Fruit fly (Drosophila melanogaster) whole organism, embryonic: ENCODE measurements around the gene CG12239.

Experiments used
- Atf3 ChIP-seq: fragments of 200-800 bp; sonication (Bioruptor generic); optimal IDR thresholded peaks from 3 replicates; lab custom pipeline; 2016; ENCODE audit warnings: missing biosample characterization, missing genetic modification characterization
- CG10147 ChIP-seq: fragments of 200-800 bp; sonication (Bioruptor generic); optimal IDR thresholded peaks from 2 replicates; lab custom pipeline; 2019; ENCODE audit warnings: missing biosample characterization, mild to moderate bottlenecking, missing genetic modification characterization, moderate library complexity
- CG10209 ChIP-seq: fragments of 200-800 bp; sonication (Bioruptor generic); optimal IDR thresholded peaks from 3 replicates; lab custom pipeline; 2017; ENCODE audit warnings: missing biosample characterization, mild to moderate bottlenecking, missing genetic modification characterization, missing genetic modification reagents
- CG10431 ChIP-seq: fragments of 200-800 bp; sonication (Bioruptor generic); optimal IDR thresholded peaks from 3 replicates; lab custom pipeline; 2018; ENCODE audit warnings: missing biosample characterization, mild to moderate bottlenecking, missing genetic modification characterization
- CG10543 ChIP-seq: fragments of 200-800 bp; sonication (Bioruptor generic); optimal IDR thresholded peaks from 3 replicates; lab custom pipeline; 2017; ENCODE audit warnings: missing biosample characterization, mild to moderate bottlenecking, missing genetic modification characterization, moderate library complexity
- CG11560 ChIP-seq: fragments of 200-800 bp; sonication (Bioruptor generic); IDR thresholded peaks from 3 replicates; pipeline ENCODE4 v1.3.6; 2022; ENCODE audit warnings: missing biosample characterization, missing genetic modification characterization
- CG13287 ChIP-seq: fragments of 200-800 bp; sonication (Bioruptor generic); IDR thresholded peaks from 2 replicates; pipeline ENCODE4 v1.3.6; 2022; ENCODE audit warnings: missing biosample characterization, missing genetic modification characterization; ENCODE audit not compliant: partially characterized antibody
- CG13775 ChIP-seq: fragments of 200-800 bp; sonication (Bioruptor generic); optimal IDR thresholded peaks from 3 replicates; lab custom pipeline; 2017; ENCODE audit warnings: missing biosample characterization, mild to moderate bottlenecking, missing genetic modification characterization
- CG1647 ChIP-seq: fragments of 200-800 bp; sonication (Bioruptor generic); optimal IDR thresholded peaks from 3 replicates; lab custom pipeline; 2016; ENCODE audit warnings: missing biosample characterization, missing genetic modification characterization
- CG2116 ChIP-seq: fragments of 200-800 bp; sonication (Bioruptor generic); optimal IDR thresholded peaks from 3 replicates; lab custom pipeline; 2018; ENCODE audit warnings: missing biosample characterization, mild to moderate bottlenecking, missing genetic modification characterization
- CG2199 ChIP-seq: fragments of 200-800 bp; sonication (Bioruptor generic); IDR thresholded peaks from 3 replicates; pipeline ENCODE4 v1.3.6; 2022; ENCODE audit warnings: missing biosample characterization, missing genetic modification characterization
- CG30431 ChIP-seq: fragments of 200-800 bp; sonication (Bioruptor generic); optimal IDR thresholded peaks from 2 replicates; lab custom pipeline; 2017; ENCODE audit warnings: missing biosample characterization, missing genetic modification characterization
- CG42726 ChIP-seq: fragments of 200-800 bp; sonication (Bioruptor generic); IDR thresholded peaks from 2 replicates; pipeline ENCODE4 v1.3.6; 2022; ENCODE audit warnings: missing biosample characterization, missing genetic modification characterization; ENCODE audit not compliant: partially characterized antibody
- CG4360 ChIP-seq: fragments of 200-800 bp; sonication (Bioruptor generic); IDR thresholded peaks from 2 replicates; pipeline ENCODE4 v1.3.6; 2022; ENCODE audit warnings: missing biosample characterization, missing genetic modification characterization
- CG6272 ChIP-seq: fragments of 200-800 bp; sonication (Bioruptor generic); IDR thresholded peaks from 2 replicates; pipeline ENCODE4 v1.3.6; 2022; ENCODE audit warnings: missing biosample characterization, missing genetic modification characterization
- CG6765 ChIP-seq: fragments of 200-800 bp; sonication (Bioruptor generic); optimal IDR thresholded peaks from 3 replicates; lab custom pipeline; 2017; ENCODE audit warnings: missing biosample characterization, mild to moderate bottlenecking, missing genetic modification characterization
- CG7928 ChIP-seq: fragments of 200-800 bp; sonication (Bioruptor generic); optimal IDR thresholded peaks from 2 replicates; lab custom pipeline; 2017; ENCODE audit warnings: missing biosample characterization, mild to moderate bottlenecking, missing genetic modification characterization
- CG8089 ChIP-seq: fragments of 200-800 bp; sonication (Bioruptor generic); optimal IDR thresholded peaks from 3 replicates; lab custom pipeline; 2016; ENCODE audit warnings: missing biosample characterization, missing genetic modification characterization
- CG8944 ChIP-seq: fragments of 200-800 bp; sonication (Bioruptor generic); optimal IDR thresholded peaks from 3 replicates; lab custom pipeline; 2016; ENCODE audit warnings: missing biosample characterization, missing genetic modification characterization
- CG9215 ChIP-seq: fragments of 200-800 bp; sonication (Bioruptor generic); IDR thresholded peaks from 2 replicates; pipeline ENCODE4 v1.3.6; 2022; ENCODE audit warnings: missing biosample characterization, missing genetic modification characterization
- CG9437 ChIP-seq: fragments of 200-800 bp; sonication (Bioruptor generic); optimal IDR thresholded peaks from 2 replicates; lab custom pipeline; 2018; ENCODE audit warnings: missing biosample characterization, mild to moderate bottlenecking, missing genetic modification characterization
- CG9609 ChIP-seq: fragments of 200-800 bp; sonication (Bioruptor generic); optimal IDR thresholded peaks from 3 replicates; lab custom pipeline; 2016; ENCODE audit warnings: missing biosample characterization, missing genetic modification characterization
- Dll ChIP-seq: fragments of 200-800 bp; sonication (Bioruptor generic); IDR thresholded peaks from 4 replicates; pipeline ENCODE4 v1.3.6; 2022; ENCODE audit warnings: missing biosample characterization, missing genetic modification characterization; ENCODE audit not compliant: partially characterized antibody
- E2f1 ChIP-seq: fragments of 200-800 bp; sonication (Bioruptor generic); IDR thresholded peaks from 2 replicates; pipeline ENCODE4 v1.3.6; 2022; ENCODE audit warnings: missing biosample characterization, missing genetic modification characterization
- ERR ChIP-seq: fragments of 200-800 bp; sonication (Bioruptor generic); optimal IDR thresholded peaks from 2 replicates; lab custom pipeline; 2016; ENCODE audit warnings: missing biosample characterization, missing genetic modification characterization
- HLH54F ChIP-seq: fragments of 200-800 bp; sonication (Bioruptor generic); optimal IDR thresholded peaks from 3 replicates; lab custom pipeline; 2016; ENCODE audit warnings: missing biosample characterization, missing genetic modification characterization
- HLHmδ ChIP-seq: fragments of 200-800 bp; sonication (Bioruptor generic); optimal IDR thresholded peaks from 2 replicates; lab custom pipeline; 2018; ENCODE audit warnings: missing biosample characterization, mild to moderate bottlenecking, missing genetic modification characterization, moderate library complexity
- Hmx ChIP-seq: fragments of 200-800 bp; sonication (Bioruptor generic); optimal IDR thresholded peaks from 2 replicates; lab custom pipeline; 2016; ENCODE audit warnings: missing biosample characterization, missing genetic modification characterization
- Jarid2 ChIP-seq: fragments of 200-800 bp; sonication (Bioruptor generic); optimal IDR thresholded peaks from 3 replicates; lab custom pipeline; 2017; ENCODE audit warnings: mild to moderate bottlenecking, missing biosample characterization, missing genetic modification reagents, missing genetic modification characterization
- NK7.1 ChIP-seq: fragments of 200-800 bp; sonication (Bioruptor generic); optimal IDR thresholded peaks from 3 replicates; lab custom pipeline; 2016; ENCODE audit warnings: missing biosample characterization, missing genetic modification characterization
- Nf-YA ChIP-seq: fragments of 200-800 bp; sonication (Bioruptor generic); IDR thresholded peaks from 2 replicates; pipeline ENCODE4 v1.3.6; 2022; ENCODE audit warnings: missing biosample characterization, missing genetic modification characterization
- Oaz ChIP-seq: fragments of 200-800 bp; sonication (Bioruptor generic); IDR thresholded peaks from 2 replicates; pipeline ENCODE4 v1.3.6; 2022; ENCODE audit warnings: missing biosample characterization, missing genetic modification characterization
- Usf ChIP-seq: fragments of 200-800 bp; sonication (Bioruptor generic); optimal IDR thresholded peaks from 2 replicates; lab custom pipeline; 2017; ENCODE audit warnings: missing genotype, missing biosample characterization, missing genetic modification characterization
- ab ChIP-seq: fragments of 200-800 bp; sonication (Bioruptor generic); optimal IDR thresholded peaks from 2 replicates; lab custom pipeline; 2016; ENCODE audit warnings: missing biosample characterization, missing genetic modification characterization
- danr ChIP-seq: fragments of 200-800 bp; sonication (Bioruptor generic); IDR thresholded peaks from 2 replicates; pipeline ENCODE4 v1.3.6; 2022; ENCODE audit warnings: missing biosample characterization, missing genetic modification characterization
- dm ChIP-seq: fragments of 200-800 bp; sonication (Bioruptor generic); optimal IDR thresholded peaks from 3 replicates; lab custom pipeline; 2016; ENCODE audit warnings: missing biosample characterization, missing genetic modification characterization
- esg ChIP-seq: fragments of 200-800 bp; sonication (Bioruptor generic); conservative IDR thresholded peaks from 2 replicates; pipeline ENCODE4 v1.3.6; 2022; ENCODE audit warnings: missing biosample characterization, missing genetic modification characterization
- exex ChIP-seq: fragments of 200-800 bp; sonication (Bioruptor generic); optimal IDR thresholded peaks from 4 replicates; lab custom pipeline; 2018; ENCODE audit warnings: missing biosample characterization, mild to moderate bottlenecking, missing genetic modification characterization, moderate library complexity
- fu2 ChIP-seq: fragments of 200-800 bp; sonication (Bioruptor generic); optimal IDR thresholded peaks from 2 replicates; lab custom pipeline; 2016; ENCODE audit warnings: missing biosample characterization, missing genetic modification characterization
- gem ChIP-seq: fragments of 200-800 bp; sonication (Bioruptor generic); optimal IDR thresholded peaks from 2 replicates; lab custom pipeline; 2019; ENCODE audit warnings: missing biosample characterization, mild to moderate bottlenecking, missing genetic modification characterization, moderate library complexity
- gro ChIP-seq: fragments of 200-800 bp; sonication (Bioruptor generic); optimal IDR thresholded peaks from 2 replicates; lab custom pipeline; 2016; ENCODE audit warnings: missing biosample characterization, missing genetic modification characterization
- kni ChIP-seq: fragments of 200-800 bp; sonication (Bioruptor generic); optimal IDR thresholded peaks from 3 replicates; lab custom pipeline; 2017; ENCODE audit warnings: mild to moderate bottlenecking, missing biosample characterization, missing genetic modification reagents, missing genetic modification characterization
- lov ChIP-seq, 2 experiments: fragments of 200-800 bp in 1 of 2; fragments of >200 bp in 1 of 2; sonication (Bioruptor generic) in 1 of 2; IDR thresholded peaks in 1 of 2; optimal IDR thresholded peaks in 1 of 2; 2 replicates in 1 of 2; 3 replicates in 1 of 2; pipeline versions ENCODE4 v1.3.6 to Lab custom; 2017 to 2022; ENCODE audit warnings: missing biosample characterization in 1 of 2, missing genetic modification characterization in 1 of 2
- mirr ChIP-seq: fragments of 200-800 bp; sonication (Bioruptor generic); optimal IDR thresholded peaks from 3 replicates; lab custom pipeline; 2018; ENCODE audit warnings: missing biosample characterization, mild to moderate bottlenecking, missing genetic modification characterization
- nerfin-1 ChIP-seq: fragments of 200-800 bp; sonication (Bioruptor generic); optimal IDR thresholded peaks from 3 replicates; lab custom pipeline; 2019; ENCODE audit warnings: missing biosample characterization, mild to moderate bottlenecking, missing genetic modification characterization, moderate library complexity
- prd ChIP-seq, 3 experiments: fragments of >200 bp in 2 of 3; fragments of 200-800 bp in 1 of 3; sonication (Bioruptor generic) in 1 of 3; optimal IDR thresholded peaks in 2 of 3; IDR thresholded peaks in 1 of 3; 2 replicates in 2 of 3; 3 replicates in 1 of 3; pipeline versions ENCODE4 v1.3.6 to Lab custom; 2017 to 2022; ENCODE audit warnings: missing biosample characterization in 1 of 3, missing genetic modification characterization in 1 of 3
- repo ChIP-seq: fragments of 200-800 bp; sonication (Bioruptor generic); optimal IDR thresholded peaks from 2 replicates; lab custom pipeline; 2016; ENCODE audit warnings: missing biosample characterization, missing genetic modification characterization
- stwl ChIP-seq: fragments of 200-800 bp; sonication (Bioruptor generic); optimal IDR thresholded peaks from 3 replicates; lab custom pipeline; 2018; ENCODE audit warnings: missing biosample characterization, mild to moderate bottlenecking, missing genetic modification characterization, moderate library complexity
- trem ChIP-seq: fragments of 200-800 bp; optimal IDR thresholded peaks from 3 replicates; lab custom pipeline; 2019; ENCODE audit warnings: missing biosample characterization, mild to moderate bottlenecking, missing genetic modification characterization, moderate library complexity

Gene CG12239

DNA sequence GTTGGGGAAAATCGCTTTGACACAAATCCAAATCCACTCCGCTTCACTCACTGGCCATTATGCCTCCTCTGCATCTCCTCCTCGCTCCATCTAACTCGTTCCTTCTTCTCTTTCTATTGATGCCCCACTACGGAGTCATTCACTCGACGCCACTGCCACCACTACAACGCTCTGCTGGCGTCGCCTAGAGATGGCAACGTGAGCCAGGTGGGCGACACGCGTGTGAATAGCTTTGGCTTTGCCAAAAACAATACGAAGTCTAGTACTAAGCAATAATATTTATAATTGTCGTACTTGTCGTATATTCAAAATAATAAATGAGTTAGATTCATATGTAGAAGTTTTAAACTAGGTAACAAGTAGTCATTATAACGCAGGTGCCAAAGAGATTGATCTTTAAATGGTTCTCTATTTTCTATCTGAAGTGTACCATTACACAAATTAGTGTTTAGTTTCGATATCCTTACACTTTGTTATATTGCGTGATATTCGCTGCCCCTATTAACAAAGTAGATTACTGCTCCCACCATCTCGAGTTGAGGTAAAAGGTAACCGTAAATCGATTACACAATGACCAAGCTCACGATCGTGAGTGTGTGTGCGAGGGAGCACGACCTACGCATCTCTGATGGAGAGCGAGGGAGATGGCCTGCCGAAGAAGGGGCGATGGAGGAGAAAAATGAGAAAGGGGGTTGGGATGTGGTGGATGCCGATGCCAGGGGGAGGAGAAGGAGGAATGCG, 46.8 kb upstream of the CG12239 start (continued):
- no peak for TF ChIP-seq CG30431
- TF ChIP-seq NK7.1 (GFP tag; lab: Kevin White, UChicago) = no peak
- peak; percentile 18 for TF ChIP-seq CG10147 (GFP tag; lab: Kevin White, UChicago)
- no peak for TF ChIP-seq CG2116 (GFP tag; lab: Kevin White, UChicago)
- TF ChIP-seq kni (GFP tag; lab: Kevin White, UChicago) = no peak
- TF ChIP-seq HLHmδ (GFP tag; lab: Kevin White, UChicago) = no peak
- peak; percentile 73 for TF ChIP-seq CG13287 (GFP tag; lab: Robert Waterston, UW)
- no peak for TF ChIP-seq Hmx (GFP tag; lab: Kevin White, UChicago)
- no peak for TF ChIP-seq CG11560 (tag; lab: Robert Waterston, UW)
- TF ChIP-seq trem (tag; lab: Kevin White, UChicago) = no peak
- no peak for TF ChIP-seq gro
- TF ChIP-seq Oaz (GFP tag; lab: Robert Waterston, UW) = no peak
- no peak for TF ChIP-seq esg
- peak; percentile 81 for TF ChIP-seq Dll (GFP tag; lab: Robert Waterston, UW)
- no peak for TF ChIP-seq Jarid2
- TF ChIP-seq Usf (GFP tag; lab: Kevin White, UChicago) = no peak
- no peak for TF ChIP-seq repo (GFP tag; lab: Kevin White, UChicago)
- no peak for TF ChIP-seq ab (GFP tag; lab: Kevin White, UChicago)
- no peak for TF ChIP-seq dm (GFP tag; lab: Kevin White, UChicago)
- TF ChIP-seq danr = no peak
- TF ChIP-seq fu2 (GFP tag; lab: Kevin White, UChicago) = no peak
- TF ChIP-seq E2f1 (GFP tag; lab: Robert Waterston, UW) = no peak
- TF ChIP-seq CG6272 (GFP tag; lab: Robert Waterston, UW) = no peak
- no peak for TF ChIP-seq exex (tag; lab: Kevin White, UChicago)
- no peak for TF ChIP-seq prd (optimal IDR thresholded peaks at IDR 0.05; lab: Kevin White, UChicago)
- TF ChIP-seq prd (GFP tag; IDR thresholded peaks at IDR 0.05; lab: Robert Waterston, UW) = peak; percentile 32; the same call in 1 of the 3 replicates
- TF ChIP-seq CG8944 (GFP tag; lab: Kevin White, UChicago) = no peak
- no peak for TF ChIP-seq CG6765 (GFP tag; lab: Kevin White, UChicago)
- TF ChIP-seq CG4360 = no peak
- TF ChIP-seq mirr (GFP tag; lab: Kevin White, UChicago) = no peak
- no peak for TF ChIP-seq CG10431 (GFP tag; lab: Kevin White, UChicago)
- no peak for TF ChIP-seq HLH54F
- no peak for TF ChIP-seq lov (optimal IDR thresholded peaks at IDR 0.05; lab: Kevin White, UChicago)
- no peak for TF ChIP-seq lov (GFP tag; IDR thresholded peaks at IDR 0.05; lab: Robert Waterston, UW)
- peak; percentile 42 for TF ChIP-seq CG9437 (GFP tag; lab: Kevin White, UChicago)
- no peak for TF ChIP-seq CG10209 (GFP tag; lab: Kevin White, UChicago)
- no peak for TF ChIP-seq CG8089 (GFP tag; lab: Kevin White, UChicago)
- no peak for TF ChIP-seq CG2199 (GFP tag; lab: Robert Waterston, UW)
- no peak for TF ChIP-seq CG1647 (GFP tag; lab: Kevin White, UChicago)
- no peak for TF ChIP-seq Atf3 (GFP tag; lab: Kevin White, UChicago)
- no peak for TF ChIP-seq nerfin-1 (tag; lab: Kevin White, UChicago)
- TF ChIP-seq gem = peak; percentile 48
- TF ChIP-seq CG10543 (GFP tag; lab: Kevin White, UChicago) = no peak
- TF ChIP-seq Nf-YA (GFP tag; lab: Robert Waterston, UW) = no peak
- TF ChIP-seq CG42726 (GFP tag; lab: Robert Waterston, UW) = 0 out of 2 replicates have a peak, but pooled peaks have one; percentile 23
- no peak for TF ChIP-seq stwl
- TF ChIP-seq CG9215 (GFP tag; lab: Robert Waterston, UW) = peak; percentile 12; the same call in 1 of the 2 replicates
- peak; percentile 36 for TF ChIP-seq CG9609 (GFP tag; lab: Kevin White, UChicago)
- no peak for TF ChIP-seq ERR
- no peak for TF ChIP-seq CG13775 (GFP tag; lab: Kevin White, UChicago)
- no peak for TF ChIP-seq CG7928 (GFP tag; lab: Kevin White, UChicago)
